Worm (Caenorhabditis elegans) whole organism, L1 larva: Measurements from ENCODE around the gene Y49F6A.12.

Experiments
- C04F5.9 ChIP-seq: sonication (generic microtip); optimal IDR thresholded peaks from 2 replicates; lab custom pipeline; 2016; ENCODE audit warnings: missing genetic modification characterization, missing compliant biosample characterization
- Y116A8C.19 ChIP-seq: sonication (generic microtip); optimal IDR thresholded peaks from 2 replicates; lab custom pipeline; 2016; ENCODE audit warnings: missing compliant biosample characterization, missing genetic modification characterization, borderline replicate concordance
- ama-1 ChIP-seq: fragments of 150-350 bp; optimal IDR thresholded peaks from 2 replicates; lab custom pipeline; 2014
- blmp-1 ChIP-seq: fragments of 150-350 bp; optimal IDR thresholded peaks from 2 replicates; lab custom pipeline; 2014; ENCODE audit warnings: missing biosample characterization, missing genetic modification characterization
- ceh-63 ChIP-seq: fragments of 200-800 bp; sonication (Bioruptor generic); optimal IDR thresholded peaks from 2 replicates; lab custom pipeline; 2018; ENCODE audit warnings: mild to moderate bottlenecking, missing genetic modification characterization, missing compliant biosample characterization
- ceh-90 ChIP-seq: sonication (generic microtip); optimal IDR thresholded peaks from 2 replicates; lab custom pipeline; 2016; ENCODE audit warnings: missing genetic modification characterization, missing compliant biosample characterization
- dpl-1 ChIP-seq, 3 experiments: fragments of 150-350 bp in 2 of 3; sonication (generic microtip) in 1 of 3; optimal IDR thresholded peaks; 2 replicates each; lab custom pipeline; 2014 to 2017; ENCODE audit warnings: missing biosample characterization in 3 of 3, missing genetic modification characterization in 3 of 3, missing genetic modification reagents in 3 of 3
- dsc-1 ChIP-seq: sonication (generic microtip); optimal IDR thresholded peaks from 2 replicates; lab custom pipeline; 2016; ENCODE audit warnings: mild to moderate bottlenecking, missing genetic modification characterization, missing compliant biosample characterization
- efl-1 ChIP-seq, 4 experiments: fragments of 150-350 bp; optimal IDR thresholded peaks in 3 of 4; peaks in 1 of 4; 1 replicate in 1 of 4; 2 replicates in 3 of 4; lab custom pipeline; 2014; ENCODE audit warnings: missing biosample characterization in 2 of 4, missing genetic modification characterization in 2 of 4, missing genetic modification reagents in 2 of 4
- elt-2 ChIP-seq: sonication (generic microtip); optimal IDR thresholded peaks from 2 replicates; lab custom pipeline; 2016; ENCODE audit warnings: missing genetic modification characterization, mild to moderate bottlenecking, inconsistent platforms, missing compliant biosample characterization, missing genetic modification reagents
- elt-3 ChIP-seq, 6 experiments: fragments of 150-350 bp in 1 of 6; sonication (generic microtip); optimal IDR thresholded peaks; 2 replicates each; lab custom pipeline; 2017 to 2018; ENCODE audit warnings: missing biosample characterization in 6 of 6, missing genetic modification characterization in 6 of 6, inconsistent platforms in 1 of 6
- ets-5 ChIP-seq: fragments of 200-800 bp; sonication (Bioruptor generic); IDR thresholded peaks from 2 replicates; pipeline ENCODE4 v1.3.6; 2022; ENCODE audit warnings: missing genetic modification characterization, missing compliant biosample characterization
- fkh-8 ChIP-seq: sonication (generic microtip); optimal IDR thresholded peaks from 2 replicates; lab custom pipeline; 2016; ENCODE audit warnings: mild to moderate bottlenecking, missing genetic modification characterization, missing compliant biosample characterization
- fos-1 ChIP-seq: fragments of 150-350 bp; optimal IDR thresholded peaks from 2 replicates; lab custom pipeline; 2014; ENCODE audit warnings: missing biosample characterization, missing genetic modification characterization
- grh-1 ChIP-seq: fragments of 200-800 bp; sonication (Bioruptor generic); IDR thresholded peaks from 2 replicates; pipeline ENCODE4 v1.3.6; 2022; ENCODE audit warnings: missing genetic modification reagents, missing genetic modification characterization, missing compliant biosample characterization
- isw-1 ChIP-seq: fragments of 200-800 bp; sonication (Bioruptor generic); IDR thresholded peaks from 2 replicates; pipeline ENCODE4 v1.3.6; 2022; ENCODE audit warnings: missing genetic modification characterization, missing compliant biosample characterization
- lin-13 ChIP-seq: fragments of 150-350 bp; optimal IDR thresholded peaks from 2 replicates; lab custom pipeline; 2014; ENCODE audit warnings: missing biosample characterization, missing genetic modification reagents, missing genetic modification characterization
- lin-14 ChIP-seq: fragments of 200-800 bp; sonication (Bioruptor generic); optimal IDR thresholded peaks from 2 replicates; lab custom pipeline; 2018; ENCODE audit warnings: mild to moderate bottlenecking, missing genetic modification characterization, moderate library complexity, missing compliant biosample characterization
- lin-15B ChIP-seq: fragments of 150-350 bp; sonication (generic microtip); optimal IDR thresholded peaks from 3 replicates; lab custom pipeline; 2014; ENCODE audit warnings: missing biosample characterization, missing genetic modification characterization
- lin-39 ChIP-seq: fragments of 150-350 bp; optimal IDR thresholded peaks from 2 replicates; lab custom pipeline; 2014; ENCODE audit warnings: missing biosample characterization, missing genetic modification reagents, missing genetic modification characterization
- lir-3 ChIP-seq: sonication (generic microtip); optimal IDR thresholded peaks from 2 replicates; lab custom pipeline; 2016; ENCODE audit warnings: mild to moderate bottlenecking, missing genetic modification characterization, moderate library complexity, missing compliant biosample characterization; ENCODE audit not compliant: poor library complexity
- lsy-2 ChIP-seq, 2 experiments: fragments of 150-350 bp; optimal IDR thresholded peaks; 2 replicates each; lab custom pipeline; 2014; ENCODE audit warnings: missing biosample characterization in 2 of 2, missing genetic modification characterization in 2 of 2
- mdl-1 ChIP-seq, 2 experiments: fragments of 150-350 bp; optimal IDR thresholded peaks; 2 replicates each; lab custom pipeline; 2014 to 2017; ENCODE audit warnings: missing biosample characterization in 2 of 2, missing genetic modification characterization in 2 of 2, inconsistent platforms in 1 of 2
- mef-2 ChIP-seq: fragments of 150-350 bp; optimal IDR thresholded peaks from 2 replicates; lab custom pipeline; 2014; ENCODE audit warnings: missing biosample characterization, missing genetic modification characterization
- nhr-11 ChIP-seq: fragments of 150-350 bp; optimal IDR thresholded peaks from 2 replicates; lab custom pipeline; 2014; ENCODE audit warnings: missing biosample characterization, missing genetic modification characterization
- nhr-12 ChIP-seq: sonication (generic microtip); optimal IDR thresholded peaks from 2 replicates; lab custom pipeline; 2017; ENCODE audit warnings: missing biosample characterization, missing genetic modification characterization
- nhr-20 ChIP-seq: sonication (generic microtip); optimal IDR thresholded peaks from 2 replicates; lab custom pipeline; 2016; ENCODE audit warnings: mild to moderate bottlenecking, missing genetic modification characterization, missing compliant biosample characterization
- nhr-237 ChIP-seq: fragments of 150-350 bp; optimal IDR thresholded peaks from 2 replicates; lab custom pipeline; 2014; ENCODE audit warnings: missing biosample characterization, missing genetic modification characterization
- nhr-71 ChIP-seq: sonication (generic microtip); optimal IDR thresholded peaks from 2 replicates; lab custom pipeline; 2016; ENCODE audit warnings: mild to moderate bottlenecking, missing genetic modification characterization, moderate library complexity, missing compliant biosample characterization
- nhr-84 ChIP-seq: sonication (generic microtip); optimal IDR thresholded peaks from 2 replicates; lab custom pipeline; 2017; ENCODE audit warnings: missing biosample characterization, missing genetic modification characterization
- pag-3 ChIP-seq: sonication (generic microtip); optimal IDR thresholded peaks from 2 replicates; lab custom pipeline; 2017; ENCODE audit warnings: missing genetic modification characterization, mild to moderate bottlenecking, missing compliant biosample characterization, antibody characterized with exemption, borderline replicate concordance; ENCODE audit not compliant: insufficient read depth
- rnt-1 ChIP-seq: sonication (generic microtip); optimal IDR thresholded peaks from 2 replicates; lab custom pipeline; 2016; ENCODE audit warnings: mild to moderate bottlenecking, missing genetic modification characterization, moderate library complexity, missing compliant biosample characterization
- snpc-4 ChIP-seq: fragments of 150-350 bp; optimal IDR thresholded peaks from 2 replicates; lab custom pipeline; 2014; ENCODE audit warnings: missing biosample characterization, missing genetic modification characterization
- sox-4 ChIP-seq: sonication (generic microtip); optimal IDR thresholded peaks from 2 replicates; lab custom pipeline; 2016; ENCODE audit warnings: missing genetic modification characterization, missing compliant biosample characterization
- sptf-1 ChIP-seq: fragments of 150-350 bp; optimal IDR thresholded peaks from 2 replicates; lab custom pipeline; 2014; ENCODE audit warnings: missing biosample characterization, missing genetic modification characterization
- swsn-7 ChIP-seq: sonication (generic microtip); optimal IDR thresholded peaks from 2 replicates; lab custom pipeline; 2016; ENCODE audit warnings: missing genetic modification characterization, missing compliant biosample characterization
- unc-130 ChIP-seq: fragments of 150-350 bp; optimal IDR thresholded peaks from 2 replicates; lab custom pipeline; 2017; ENCODE audit warnings: missing biosample characterization, missing genetic modification characterization, inconsistent platforms
- unc-98 ChIP-seq: fragments of 200-800 bp; sonication (Bioruptor generic); IDR thresholded peaks from 2 replicates; pipeline ENCODE4 v1.3.6; 2022; ENCODE audit warnings: missing genetic modification characterization, missing compliant biosample characterization
- ztf-11 ChIP-seq, 2 experiments: sonication (generic microtip); optimal IDR thresholded peaks; 2 replicates each; lab custom pipeline; 2016 to 2017; ENCODE audit warnings: missing genetic modification characterization in 2 of 2, missing biosample characterization in 1 of 2, missing compliant biosample characterization in 1 of 2
- ztf-4 ChIP-seq: fragments of 150-350 bp; optimal IDR thresholded peaks from 2 replicates; lab custom pipeline; 2014; ENCODE audit warnings: missing biosample characterization, missing genetic modification characterization

The Y49F6A.12 gene

DNA sequence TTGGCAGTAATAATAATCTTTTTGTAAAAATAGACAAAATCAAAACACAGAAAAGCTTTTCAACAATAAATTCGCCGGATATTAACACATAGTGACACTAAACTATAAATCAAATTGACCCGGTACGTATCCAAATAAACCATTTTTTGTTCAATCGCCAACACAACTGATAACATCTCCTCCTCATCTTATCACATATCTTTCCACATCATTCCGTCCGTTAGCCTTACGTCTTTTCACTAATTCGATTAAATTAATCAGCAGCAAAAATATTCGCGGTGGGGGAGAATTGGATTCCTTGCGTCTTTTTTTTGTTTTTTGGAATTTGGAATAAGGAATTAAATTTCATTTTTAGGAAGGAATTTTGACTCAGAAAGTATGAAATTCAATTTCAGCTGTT, 38.9 kb upstream of the Y49F6A.12 start:
- peak in 4 of 6 experiments; percentile 10 to 78 (median 48) for TF ChIP-seq elt-3 (tag; optimal IDR thresholded peaks at IDR 0.05; lab: Kevin White, UChicago)
- peak; percentile 13 for TF ChIP-seq lin-14 (GFP tag; lab: Kevin White, UChicago)
- no peak for TF ChIP-seq dpl-1 (GFP tag; optimal IDR thresholded peaks at IDR 0.05; lab: Kevin White, UChicago)
- TF ChIP-seq lin-39 (tag; lab: Kevin White, UChicago) = no peak
- TF ChIP-seq blmp-1 = peak; percentile 68
- no peak for TF ChIP-seq ztf-4 (tag; lab: Kevin White, UChicago)

DNA sequence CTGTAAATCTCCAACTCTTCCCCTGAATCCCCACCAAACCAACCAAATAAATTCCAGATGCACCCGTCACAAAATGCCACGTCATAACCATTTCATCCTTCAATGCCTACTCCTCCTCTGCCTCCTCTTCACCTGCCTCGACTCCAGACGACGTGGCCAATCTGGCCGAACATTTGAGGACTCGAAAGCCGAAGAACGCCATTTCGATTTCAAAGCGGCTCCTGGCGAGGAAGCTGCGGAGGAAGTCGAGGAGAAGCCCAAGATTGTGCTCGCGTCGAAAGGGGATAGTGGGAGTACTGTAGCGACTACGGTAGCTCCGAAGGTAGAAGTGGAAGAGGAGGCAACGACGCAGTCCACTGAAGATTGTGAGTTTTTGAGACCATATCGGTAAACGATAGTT, 38.0 kb upstream of the Y49F6A.12 start, which contains the start of gene lgc-45:
TSS of gene lgc-45 (plus strand) at position 56 of the 400 bp plus-strand sequence.
- no peak for TF ChIP-seq C04F5.9

DNA sequence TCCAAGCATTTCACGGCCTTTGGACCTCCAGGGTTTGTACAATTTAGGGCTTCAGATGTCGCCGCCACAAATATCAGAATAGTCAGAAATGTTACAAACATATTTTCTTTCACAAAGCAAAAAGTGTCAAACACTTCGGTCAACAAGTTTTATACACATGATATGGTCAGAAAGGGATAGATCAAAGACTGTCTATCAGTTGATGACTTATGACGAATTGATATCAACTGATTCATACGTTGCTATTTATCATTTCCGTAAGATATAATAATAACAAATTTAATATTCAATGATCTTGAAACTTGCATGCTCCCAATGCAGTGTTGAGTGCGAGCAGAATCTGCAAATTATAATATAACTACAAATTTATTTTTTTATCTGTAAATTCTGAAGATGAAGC, 34.8 kb upstream of the Y49F6A.12 start, which contains the start of gene W10G11.1:
TSS of gene W10G11.1 (minus strand) at position 101 of the 400 bp plus-strand sequence.
- no peak for TF ChIP-seq lin-15B (tag; lab: Kevin White, UChicago)
- TF ChIP-seq ceh-63 (GFP tag; lab: Kevin White, UChicago) = no peak
- TF ChIP-seq lsy-2 (tag; optimal IDR thresholded peaks at IDR 0.05; lab: Kevin White, UChicago) = no peak
- TF ChIP-seq elt-2 (tag; lab: Kevin White, UChicago) = no peak

DNA sequence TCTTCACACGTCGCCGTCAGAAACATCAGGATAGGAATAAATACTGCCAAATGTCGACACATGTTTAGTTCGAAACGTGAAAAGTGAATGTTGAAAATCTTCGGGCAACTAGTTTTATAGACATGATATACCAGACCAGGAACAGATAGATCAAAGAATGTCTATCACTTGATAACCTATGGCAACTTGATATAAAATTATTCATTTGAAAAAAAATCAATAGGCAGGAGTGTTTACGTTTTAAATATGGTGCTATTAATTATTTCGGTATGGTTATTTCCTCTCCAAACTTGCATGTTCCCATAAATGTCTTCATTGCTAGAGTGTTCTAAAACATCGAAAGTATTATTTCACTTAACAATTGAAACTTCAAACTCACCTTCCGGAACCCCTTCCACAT, 33.9 kb upstream of the Y49F6A.12 start, which contains the start of gene W10G11.2:
TSS of gene W10G11.2 (minus strand) at position 101 of the 400 bp plus-strand sequence.
- no peak for TF ChIP-seq rnt-1 (tag; lab: Kevin White, UChicago)
- TF ChIP-seq Y116A8C.19 = no peak
- no peak for TF ChIP-seq nhr-20 (tag; lab: Kevin White, UChicago)
- TF ChIP-seq nhr-11 (tag; lab: Kevin White, UChicago) = no peak
- TF ChIP-seq unc-130 (tag; lab: Kevin White, UChicago) = no peak
- TF ChIP-seq ceh-90 (tag; lab: Kevin White, UChicago) = no peak
- TF ChIP-seq sox-4 (tag; lab: Kevin White, UChicago) = no peak
- no peak for TF ChIP-seq ztf-11 (tag; optimal IDR thresholded peaks at IDR 0.05; lab: Kevin White, UChicago)
- no peak for TF ChIP-seq nhr-12 (tag; lab: Kevin White, UChicago)
- no peak for TF ChIP-seq lir-3 (tag; lab: Kevin White, UChicago)
- TF ChIP-seq ama-1 (lab: Kevin White, UChicago) = no peak
- no peak for TF ChIP-seq snpc-4
- TF ChIP-seq nhr-71 (tag; lab: Kevin White, UChicago) = no peak
- TF ChIP-seq nhr-237 (tag; lab: Kevin White, UChicago) = no peak
- no peak for TF ChIP-seq sptf-1 (tag; lab: Kevin White, UChicago)
- TF ChIP-seq grh-1 (GFP tag; lab: Robert Waterston, UW) = no peak
- TF ChIP-seq isw-1 (GFP tag; lab: Robert Waterston, UW) = no peak

DNA sequence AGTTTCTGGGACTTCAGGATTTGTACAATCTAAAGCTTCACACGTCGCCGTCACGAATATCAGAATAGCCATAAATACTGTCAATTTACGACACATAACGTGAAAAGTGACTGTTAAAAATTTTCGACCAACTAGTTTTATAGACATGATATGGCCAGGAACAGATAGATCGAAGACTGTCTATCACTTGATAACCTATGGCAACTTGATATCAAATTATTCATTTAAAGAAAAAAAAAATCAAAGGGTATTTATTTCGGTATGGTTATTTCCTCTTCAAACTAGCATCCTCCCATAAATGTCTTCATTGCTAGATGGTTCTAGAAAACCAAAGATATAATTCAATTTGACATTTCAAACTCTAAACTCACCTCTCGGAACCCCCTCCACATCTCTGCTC, 33.0 kb upstream of the Y49F6A.12 start, which contains the start of gene W10G11.3:
TSS of gene W10G11.3 (minus strand) at position 101 of the 400 bp plus-strand sequence.
- TF ChIP-seq ets-5 (GFP tag; lab: Robert Waterston, UW) (no peak), efl-1 (optimal IDR thresholded peaks at IDR 0.05; lab: Kevin White, UChicago) (no peak), efl-1 (GFP tag; optimal IDR thresholded peaks at IDR 0.05 in 1 of 2; lab: Kevin White, UChicago) (no peak), nhr-84 (tag; lab: Kevin White, UChicago) (no peak), C04F5.9 (no peak), swsn-7 (tag; lab: Kevin White, UChicago) (no peak), sox-4 (tag; lab: Kevin White, UChicago) (no peak), nhr-12 (tag; lab: Kevin White, UChicago) (no peak), nhr-20 (tag; lab: Kevin White, UChicago) (no peak), snpc-4 (no peak), unc-98 (no peak), mdl-1 (tag; optimal IDR thresholded peaks at IDR 0.05; lab: Kevin White, UChicago) (no peak), dsc-1 (tag; lab: Kevin White, UChicago) (no peak), fkh-8 (tag; lab: Kevin White, UChicago) (no peak), mef-2 (tag; lab: Kevin White, UChicago) (no peak), lir-3 (tag; lab: Kevin White, UChicago) (no peak), lin-13 (GFP tag; lab: Kevin White, UChicago) (no peak), pag-3 (no peak), fos-1 (tag; lab: Kevin White, UChicago) (no peak)
- TF ChIP-seq, all 84 proteins: peak for 0
